Worm (Caenorhabditis elegans) whole organism, L4 larva: ENCODE results near the gene srg-45.

Experiments used
- F26F4.8 ChIP-seq: fragments of 200-800 bp; sonication (Bioruptor generic); conservative IDR thresholded peaks from 2 replicates; pipeline ENCODE4 v1.3.6; 2022; ENCODE audit warnings: missing genetic modification characterization, missing compliant biosample characterization
- F37D6.2 ChIP-seq: sonication (generic microtip); optimal IDR thresholded peaks from 2 replicates; lab custom pipeline; 2016; ENCODE audit warnings: mild to moderate bottlenecking, missing genetic modification characterization, missing compliant biosample characterization
- R02D3.7 ChIP-seq: fragments of 150-350 bp; sonication (generic microtip); optimal IDR thresholded peaks from 3 replicates; lab custom pipeline; 2014; ENCODE audit warnings: missing biosample characterization, missing genetic modification characterization
- Y105C5A.15 ChIP-seq: fragments of 200-800 bp; sonication (Bioruptor generic); IDR thresholded peaks from 2 replicates; pipeline ENCODE4 v1.3.6; 2022; ENCODE audit warnings: missing genetic modification characterization, missing compliant biosample characterization
- Y5F2A.4 ChIP-seq: fragments of 200-800 bp; sonication (Bioruptor generic); optimal IDR thresholded peaks from 2 replicates; lab custom pipeline; 2018; ENCODE audit warnings: mild to moderate bottlenecking, missing genetic modification characterization, missing compliant biosample characterization
- ZK337.2 ChIP-seq: fragments of 200-800 bp; sonication (Bioruptor generic); IDR thresholded peaks from 2 replicates; pipeline ENCODE4 v1.3.6; 2022; ENCODE audit warnings: missing genetic modification reagents, missing genetic modification characterization, missing compliant biosample characterization
- ZK546.5 ChIP-seq, 2 experiments: sonication (generic microtip); optimal IDR thresholded peaks; 2 replicates each; lab custom pipeline; 2017; ENCODE audit warnings: missing biosample characterization in 2 of 2, missing genetic modification characterization in 2 of 2
- arid-1 ChIP-seq: fragments of 200-800 bp; sonication (Bioruptor generic); conservative IDR thresholded peaks from 2 replicates; pipeline ENCODE4 v1.3.6; 2022; ENCODE audit warnings: missing genetic modification reagents, missing genetic modification characterization, missing compliant biosample characterization
- attf-4 ChIP-seq: sonication (generic microtip); optimal IDR thresholded peaks from 3 replicates; lab custom pipeline; 2017; ENCODE audit warnings: missing biosample characterization, missing genetic modification characterization
- ceh-20 ChIP-seq: fragments of 200-800 bp; sonication (Bioruptor generic); IDR thresholded peaks from 2 replicates; pipeline ENCODE4 v1.3.6; 2022; ENCODE audit warnings: missing genetic modification reagents, missing genetic modification characterization, missing compliant biosample characterization
- ceh-28 ChIP-seq: fragments of 150-350 bp; optimal IDR thresholded peaks from 2 replicates; lab custom pipeline; 2014; ENCODE audit warnings: missing biosample characterization, missing genetic modification reagents, missing genetic modification characterization
- ceh-44 ChIP-seq: fragments of 200-800 bp; sonication (Bioruptor generic); IDR thresholded peaks from 2 replicates; pipeline ENCODE4 v1.3.6; 2022; ENCODE audit warnings: missing genetic modification reagents, missing genetic modification characterization, missing compliant biosample characterization
- ceh-62 ChIP-seq: sonication (generic microtip); optimal IDR thresholded peaks from 2 replicates; lab custom pipeline; 2017; ENCODE audit warnings: missing biosample characterization, missing genetic modification characterization
- ceh-82 ChIP-seq: sonication (generic microtip); optimal IDR thresholded peaks from 2 replicates; lab custom pipeline; 2017; ENCODE audit warnings: missing biosample characterization, missing genetic modification characterization
- ctbp-1 ChIP-seq: fragments of 200-800 bp; sonication (Bioruptor generic); IDR thresholded peaks from 2 replicates; pipeline ENCODE4 v1.3.6; 2022; ENCODE audit warnings: missing genetic modification reagents, missing genetic modification characterization, missing compliant biosample characterization
- daf-12 ChIP-seq: fragments of 150-350 bp; optimal IDR thresholded peaks from 2 replicates; lab custom pipeline; 2014; ENCODE audit warnings: missing biosample characterization, missing genetic modification reagents, missing genetic modification characterization
- daf-16 ChIP-seq, 3 experiments: sonication (generic microtip); optimal IDR thresholded peaks; 2 replicates each; lab custom pipeline; 2016 to 2017; ENCODE audit warnings: missing genetic modification characterization in 3 of 3, missing genetic modification reagents in 3 of 3, mild to moderate bottlenecking in 2 of 3, missing compliant biosample characterization in 2 of 3, missing biosample characterization in 1 of 3, moderate library complexity in 1 of 3
- dmd-8 ChIP-seq: fragments of 200-800 bp; sonication (Bioruptor generic); IDR thresholded peaks from 2 replicates; pipeline ENCODE4 v1.3.6; 2022; ENCODE audit warnings: missing genetic modification characterization, missing compliant biosample characterization
- dmd-9 ChIP-seq: fragments of 200-800 bp; sonication (Bioruptor generic); IDR thresholded peaks from 2 replicates; pipeline ENCODE4 v1.3.6; 2022; ENCODE audit warnings: missing genetic modification reagents, missing genetic modification characterization, missing compliant biosample characterization
- duxl-1 ChIP-seq: sonication (generic microtip); optimal IDR thresholded peaks from 2 replicates; lab custom pipeline; 2016; ENCODE audit warnings: mild to moderate bottlenecking, missing genetic modification characterization, moderate library complexity, missing compliant biosample characterization; ENCODE audit not compliant: poor library complexity
- egl-27 ChIP-seq: sonication (generic microtip); optimal IDR thresholded peaks from 3 replicates; lab custom pipeline; 2017; ENCODE audit warnings: missing biosample characterization, missing genetic modification reagents, missing genetic modification characterization
- egl-43 ChIP-seq: fragments of 200-800 bp; sonication (Bioruptor generic); IDR thresholded peaks from 2 replicates; pipeline ENCODE4 v1.3.6; 2022; ENCODE audit warnings: missing genetic modification reagents, missing genetic modification characterization, missing compliant biosample characterization
- fkh-10 ChIP-seq: fragments of 150-350 bp; optimal IDR thresholded peaks from 2 replicates; lab custom pipeline; 2014; ENCODE audit warnings: missing biosample characterization, missing genetic modification reagents, missing genetic modification characterization
- gei-8 ChIP-seq: fragments of 200-800 bp; sonication (Bioruptor generic); optimal IDR thresholded peaks from 2 replicates; lab custom pipeline; 2018; ENCODE audit warnings: mild to moderate bottlenecking, missing genetic modification characterization, missing compliant biosample characterization
- hif-1 ChIP-seq, 2 experiments: sonication (generic microtip); optimal IDR thresholded peaks; 2 replicates each; lab custom pipeline; 2016 to 2017; ENCODE audit warnings: missing compliant biosample characterization in 2 of 2, missing genetic modification characterization in 2 of 2, missing genetic modification reagents in 2 of 2, missing genotype in 2 of 2, mild to moderate bottlenecking in 1 of 2
- lin-13 ChIP-seq: fragments of 150-350 bp; optimal IDR thresholded peaks from 2 replicates; lab custom pipeline; 2014; ENCODE audit warnings: missing biosample characterization, missing genetic modification reagents, missing genetic modification characterization
- lin-29 ChIP-seq: fragments of 200-800 bp; sonication (Bioruptor generic); IDR thresholded peaks from 2 replicates; pipeline ENCODE4 v1.3.6; 2022; ENCODE audit warnings: missing genetic modification reagents, missing genetic modification characterization, missing compliant biosample characterization
- lin-38 ChIP-seq: fragments of 200-800 bp; sonication (Bioruptor generic); IDR thresholded peaks from 2 replicates; pipeline ENCODE4 v1.3.6; 2022; ENCODE audit warnings: missing genetic modification reagents, missing genetic modification characterization, missing compliant biosample characterization
- lsy-2 ChIP-seq, 2 experiments: fragments of 150-350 bp in 1 of 2; sonication (generic microtip) in 1 of 2; optimal IDR thresholded peaks; 2 replicates each; lab custom pipeline; 2014 to 2017; ENCODE audit warnings: missing biosample characterization in 2 of 2, missing genetic modification characterization in 2 of 2
- mep-1 ChIP-seq: fragments of 150-350 bp; sonication (generic microtip); optimal IDR thresholded peaks from 3 replicates; lab custom pipeline; 2014; ENCODE audit warnings: missing biosample characterization, missing genetic modification characterization
- mxl-2 ChIP-seq: fragments of 200-800 bp; sonication (Bioruptor generic); conservative IDR thresholded peaks from 2 replicates; pipeline ENCODE4 v1.3.6; 2022; ENCODE audit warnings: missing genetic modification reagents, missing genetic modification characterization, missing compliant biosample characterization
- nhr-102 ChIP-seq: sonication (generic microtip); optimal IDR thresholded peaks from 2 replicates; lab custom pipeline; 2016; ENCODE audit warnings: mild to moderate bottlenecking, missing genetic modification characterization, moderate library complexity, missing compliant biosample characterization
- nhr-28 ChIP-seq: fragments of 150-350 bp; optimal IDR thresholded peaks from 2 replicates; lab custom pipeline; 2014; ENCODE audit warnings: missing biosample characterization, missing genetic modification characterization
- nhr-6 ChIP-seq: fragments of 150-350 bp; optimal IDR thresholded peaks from 2 replicates; lab custom pipeline; 2014; ENCODE audit warnings: missing biosample characterization, missing genetic modification characterization
- pqm-1 ChIP-seq: sonication (generic microtip); optimal IDR thresholded peaks from 2 replicates; lab custom pipeline; 2017; ENCODE audit warnings: missing biosample characterization, missing genetic modification characterization
- rbr-2 ChIP-seq: sonication (generic microtip); optimal IDR thresholded peaks from 2 replicates; lab custom pipeline; 2016; ENCODE audit warnings: missing genotype, missing genetic modification characterization, missing compliant biosample characterization
- saeg-2 ChIP-seq: fragments of 200-800 bp; sonication (Bioruptor generic); IDR thresholded peaks from 2 replicates; pipeline ENCODE4 v1.3.6; 2022; ENCODE audit warnings: missing genetic modification reagents, missing genetic modification characterization, missing compliant biosample characterization
- sdz-12 ChIP-seq: fragments of 200-800 bp; sonication (Bioruptor generic); optimal IDR thresholded peaks from 2 replicates; lab custom pipeline; 2018; ENCODE audit warnings: mild to moderate bottlenecking, missing genetic modification characterization, missing compliant biosample characterization
- set-16 ChIP-seq: fragments of 200-800 bp; sonication (Bioruptor generic); IDR thresholded peaks from 2 replicates; pipeline ENCODE4 v1.3.6; 2022; ENCODE audit warnings: missing genetic modification reagents, missing genetic modification characterization, missing compliant biosample characterization
- snpc-1.2 ChIP-seq: fragments of 200-800 bp; sonication (Bioruptor generic); IDR thresholded peaks from 2 replicates; pipeline ENCODE4 v1.3.6; 2022; ENCODE audit warnings: missing genetic modification reagents, missing genetic modification characterization, missing compliant biosample characterization
- snpc-4 ChIP-seq: fragments of 150-350 bp; optimal IDR thresholded peaks from 2 replicates; lab custom pipeline; 2014; ENCODE audit warnings: missing biosample characterization, missing genetic modification characterization
- tag-97 ChIP-seq: fragments of 200-800 bp; sonication (Bioruptor generic); IDR thresholded peaks from 2 replicates; pipeline ENCODE4 v1.3.6; 2022; ENCODE audit warnings: missing genetic modification characterization, missing compliant biosample characterization
- unc-39 ChIP-seq: sonication (generic microtip); optimal IDR thresholded peaks from 2 replicates; lab custom pipeline; 2017; ENCODE audit warnings: missing biosample characterization, missing genetic modification characterization
- zag-1 ChIP-seq: fragments of 150-350 bp; optimal IDR thresholded peaks from 2 replicates; lab custom pipeline; 2014; ENCODE audit warnings: missing biosample characterization, missing genetic modification characterization
- zfp-3 ChIP-seq: fragments of 200-800 bp; sonication (Bioruptor generic); conservative IDR thresholded peaks from 2 replicates; pipeline ENCODE4 v1.3.6; 2022; ENCODE audit warnings: missing genetic modification reagents, missing genetic modification characterization, missing compliant biosample characterization
- zip-2 ChIP-seq: fragments of 150-350 bp; optimal IDR thresholded peaks from 2 replicates; lab custom pipeline; 2014; ENCODE audit warnings: missing biosample characterization, missing genetic modification characterization
- ztf-11 ChIP-seq: fragments of 150-350 bp; optimal IDR thresholded peaks from 2 replicates; lab custom pipeline; 2014; ENCODE audit warnings: missing biosample characterization, missing genetic modification characterization

The srg-45 gene

ce11 chrV:12317894-12318553 lies 10.7 kb downstream of the srg-45 start, which contains the start of the genes R04F11.5 and R04F11.2 (continued):
- TF ChIP-seq ceh-28 (tag; lab: Kevin White, UChicago) (no peak), daf-12 (tag; lab: Kevin White, UChicago) (no peak), lin-29 (GFP tag; lab: Robert Waterston, UW) (no peak), ceh-62 (tag; lab: Kevin White, UChicago) (no peak), Y105C5A.15 (GFP tag; lab: Robert Waterston, UW) (no peak), gei-8 (GFP tag; lab: Kevin White, UChicago) (no peak), sdz-12 (no peak), snpc-1.2 (GFP tag; lab: Robert Waterston, UW) (no peak), pqm-1 (tag; lab: Kevin White, UChicago) (no peak), egl-43 (GFP tag; lab: Robert Waterston, UW) (no peak), ceh-44 (GFP tag; lab: Robert Waterston, UW) (no peak), snpc-4 (tag; lab: Kevin White, UChicago) (no peak)
- TF ChIP-seq, all 104 proteins: peak for 26

ce11 chrV:12320274-12320839 lies 13.1 kb downstream of the srg-45 start:
- no peak for TF ChIP-seq zag-1 (tag; lab: Kevin White, UChicago)
- peak; percentile 10 for TF ChIP-seq sdz-12
- TF ChIP-seq ceh-20 (GFP tag; lab: Robert Waterston, UW) = no peak
- no peak; the same call in 1 of the 2 replicates for TF ChIP-seq snpc-1.2 (GFP tag; lab: Robert Waterston, UW)
- TF ChIP-seq mxl-2 (GFP tag; lab: Robert Waterston, UW) = no peak
- peak in 1 of 2 experiments; percentile 13 for TF ChIP-seq daf-16 (GFP tag; optimal IDR thresholded peaks at IDR 0.05; lab: Kevin White, UChicago)
- peak; percentile 13 for TF ChIP-seq daf-16 (tag; optimal IDR thresholded peaks at IDR 0.05; lab: Kevin White, UChicago)
- TF ChIP-seq attf-4 = no peak
- no peak for TF ChIP-seq ceh-44 (GFP tag; lab: Robert Waterston, UW)
- TF ChIP-seq lin-38 = 0 out of 2 replicates have a peak, but pooled peaks have one; percentile 31
- peak; percentile 6 for TF ChIP-seq mep-1 (tag; lab: Kevin White, UChicago)
- TF ChIP-seq saeg-2 (GFP tag; lab: Robert Waterston, UW) = no peak
- no peak for TF ChIP-seq unc-39 (tag; lab: Kevin White, UChicago)
- no peak for TF ChIP-seq ZK337.2 (GFP tag; lab: Robert Waterston, UW)
- no peak for TF ChIP-seq dmd-9 (GFP tag; lab: Robert Waterston, UW)
- no peak for TF ChIP-seq nhr-28 (tag; lab: Kevin White, UChicago)
- TF ChIP-seq rbr-2 = no peak
- no peak for TF ChIP-seq set-16 (GFP tag; lab: Robert Waterston, UW)
- TF ChIP-seq ZK546.5 (tag; optimal IDR thresholded peaks at IDR 0.05; lab: Kevin White, UChicago) = no peak
- no peak for TF ChIP-seq zip-2 (tag; lab: Kevin White, UChicago)
- TF ChIP-seq Y105C5A.15 (GFP tag; lab: Robert Waterston, UW) = no peak
- TF ChIP-seq ctbp-1 = no peak
- TF ChIP-seq F26F4.8 (GFP tag; lab: Robert Waterston, UW) = no peak
- TF ChIP-seq ztf-11 = no peak
- no peak for TF ChIP-seq egl-27
- TF ChIP-seq hif-1 (tag; optimal IDR thresholded peaks at IDR 0.05; lab: Kevin White, UChicago) = no peak
- no peak for TF ChIP-seq fkh-10 (GFP tag; lab: Kevin White, UChicago)
- peak; percentile 45 for TF ChIP-seq nhr-102
- TF ChIP-seq F37D6.2 (tag; lab: Kevin White, UChicago) = no peak
- TF ChIP-seq lsy-2 (tag; optimal IDR thresholded peaks at IDR 0.05; lab: Kevin White, UChicago) = peak in 1 of 2 experiments; percentile 29
- TF ChIP-seq nhr-6 (tag; lab: Kevin White, UChicago) = no peak
- TF ChIP-seq arid-1 (GFP tag; lab: Robert Waterston, UW) = peak; percentile 32
- no peak for TF ChIP-seq ceh-82 (tag; lab: Kevin White, UChicago)
- no peak for TF ChIP-seq daf-12 (tag; lab: Kevin White, UChicago)
- no peak for TF ChIP-seq lin-13 (GFP tag; lab: Kevin White, UChicago)
- TF ChIP-seq R02D3.7 (tag; lab: Kevin White, UChicago) = no peak
- TF ChIP-seq dmd-8 (GFP tag; lab: Robert Waterston, UW) = no peak
- peak; percentile 64 for TF ChIP-seq duxl-1 (tag; lab: Kevin White, UChicago)
- no peak for TF ChIP-seq tag-97
- TF ChIP-seq Y5F2A.4 (GFP tag; lab: Kevin White, UChicago) = no peak
- TF ChIP-seq zfp-3 = peak; percentile 42; the same call in 1 of the 2 replicates
